Fruit fly (Drosophila melanogaster) whole organism, wandering third instar larva: ENCODE measurements around the gene CG46467.
A peak's percentile ranks its signal among the peaks of the same experiment; 100 is the strongest.

Source experiments
- Abd-B ChIP-seq: fragments of >200 bp; optimal IDR thresholded peaks from 2 replicates; lab custom pipeline; 2017; ENCODE audit warnings: missing biosample characterization, missing genetic modification characterization
- CG32264 ChIP-seq: fragments of 200-800 bp; sonication (Bioruptor generic); optimal IDR thresholded peaks from 2 replicates; lab custom pipeline; 2016; ENCODE audit warnings: missing biosample characterization, missing genetic modification characterization
- CG9705 ChIP-seq: fragments of 200-800 bp; sonication (Bioruptor generic); optimal IDR thresholded peaks from 2 replicates; lab custom pipeline; 2018; ENCODE audit warnings: missing biosample characterization, mild to moderate bottlenecking, missing genetic modification characterization
- CrebA ChIP-seq: fragments of 200-800 bp; sonication (Bioruptor generic); optimal IDR thresholded peaks from 2 replicates; lab custom pipeline; 2016; ENCODE audit warnings: missing biosample characterization, mild to moderate bottlenecking, missing genetic modification characterization, borderline replicate concordance
- Dif ChIP-seq: fragments of 200-275, 200-300 bp; sonication (Bioruptor generic); optimal IDR thresholded peaks from 2 replicates; lab custom pipeline; 2018; ENCODE audit warnings: missing biosample characterization, missing genetic modification characterization; ENCODE audit not compliant: partially characterized antibody
- GATAd ChIP-seq: sonication (Bioruptor generic); optimal IDR thresholded peaks from 2 replicates; lab custom pipeline; 2016; ENCODE audit warnings: missing biosample characterization, missing genetic modification characterization
- HLH106 ChIP-seq: fragments of 200-800 bp; optimal IDR thresholded peaks from 3 replicates; lab custom pipeline; 2019; ENCODE audit warnings: missing biosample characterization, mild to moderate bottlenecking, missing genetic modification characterization, moderate library complexity
- Hnf4 ChIP-seq: fragments of 200-800 bp; sonication (Bioruptor generic); optimal IDR thresholded peaks from 2 replicates; lab custom pipeline; 2016; ENCODE audit warnings: missing biosample characterization, mild to moderate bottlenecking, missing genetic modification characterization
- Hr78 ChIP-seq: fragments of >200 bp; optimal IDR thresholded peaks from 2 replicates; lab custom pipeline; 2017; ENCODE audit warnings: missing biosample characterization, missing genetic modification characterization
- Hr83 ChIP-seq: fragments of 200-300 bp; sonication (Bioruptor generic); optimal IDR thresholded peaks from 2 replicates; lab custom pipeline; 2016; ENCODE audit warnings: missing biosample characterization, mild to moderate bottlenecking, missing genetic modification characterization, moderate library complexity; ENCODE audit not compliant: poor library complexity, severe bottlenecking
- Jra ChIP-seq: sonication (Bioruptor generic); optimal IDR thresholded peaks from 2 replicates; lab custom pipeline; 2016; ENCODE audit warnings: missing biosample characterization, missing genetic modification characterization
- Mio ChIP-seq: sonication (Bioruptor generic); optimal IDR thresholded peaks from 2 replicates; lab custom pipeline; 2016; ENCODE audit warnings: missing biosample characterization, missing genetic modification characterization
- Myc ChIP-seq: fragments of >200 bp; optimal IDR thresholded peaks from 2 replicates; lab custom pipeline; 2017
- N ChIP-seq: fragments of >200 bp; optimal IDR thresholded peaks from 2 replicates; lab custom pipeline; 2018; ENCODE audit warnings: missing biosample characterization, missing external identifiers, missing genetic modification characterization
- OdsH ChIP-seq: fragments of 200-800 bp; sonication (Bioruptor generic); optimal IDR thresholded peaks from 2 replicates; lab custom pipeline; 2016; ENCODE audit warnings: missing biosample characterization, mild to moderate bottlenecking, missing genetic modification characterization
- Rel ChIP-seq, 2 experiments: fragments of 200-800 bp; sonication (Bioruptor generic) in 1 of 2; optimal IDR thresholded peaks; 2 replicates in 1 of 2; 3 replicates in 1 of 2; lab custom pipeline; 2016 to 2019; ENCODE audit warnings: mild to moderate bottlenecking in 2 of 2, missing biosample characterization in 2 of 2, missing genetic modification characterization in 2 of 2, moderate library complexity in 1 of 2
- Sp1 ChIP-seq: fragments of 200-800 bp; sonication (Bioruptor generic); optimal IDR thresholded peaks from 3 replicates; lab custom pipeline; 2019; ENCODE audit warnings: missing biosample characterization, mild to moderate bottlenecking, missing genetic modification characterization, moderate library complexity
- br ChIP-seq: fragments of 200-800 bp; sonication (Bioruptor generic); optimal IDR thresholded peaks from 2 replicates; lab custom pipeline; 2016; ENCODE audit warnings: missing biosample characterization, missing genetic modification characterization
- brk ChIP-seq: fragments of 200-800 bp; sonication (Bioruptor generic); optimal IDR thresholded peaks from 2 replicates; lab custom pipeline; 2016; ENCODE audit warnings: missing biosample characterization, mild to moderate bottlenecking, missing genetic modification characterization
- dl ChIP-seq, 2 experiments: fragments of 175-275, 200-275 bp in 1 of 2; fragments of 200-275 bp in 1 of 2; sonication (Bioruptor generic); optimal IDR thresholded peaks; lab custom pipeline; 2018; ENCODE audit warnings: mild to moderate bottlenecking in 2 of 2, missing biosample characterization in 2 of 2, missing genetic modification characterization in 2 of 2, moderate library complexity in 2 of 2; ENCODE audit not compliant: partially characterized antibody in 2 of 2, insufficient read depth in 1 of 2
- dmrt93B ChIP-seq: fragments of 200-800 bp; sonication (Bioruptor generic); optimal IDR thresholded peaks from 2 replicates; lab custom pipeline; 2018; ENCODE audit warnings: missing biosample characterization, mild to moderate bottlenecking, missing genetic modification characterization
- foxo ChIP-seq, 2 experiments: fragments of 200-800 bp; sonication (Bioruptor generic); optimal IDR thresholded peaks; 2 replicates in 1 of 2; 3 replicates in 1 of 2; lab custom pipeline; 2016 to 2017; ENCODE audit warnings: missing biosample characterization in 2 of 2, missing genetic modification characterization in 2 of 2
- fru ChIP-seq: fragments of 200-800 bp; sonication (Bioruptor generic); optimal IDR thresholded peaks from 3 replicates; lab custom pipeline; 2016; ENCODE audit warnings: missing biosample characterization, mild to moderate bottlenecking, missing genetic modification characterization
- h ChIP-seq: fragments of 200-800 bp; sonication (Bioruptor generic); optimal IDR thresholded peaks from 3 replicates; lab custom pipeline; 2016; ENCODE audit warnings: missing biosample characterization, mild to moderate bottlenecking, missing genetic modification characterization
- jim ChIP-seq: fragments of 175-275, 200-325 bp; sonication (Bioruptor generic); optimal IDR thresholded peaks from 2 replicates; lab custom pipeline; 2016; ENCODE audit warnings: missing biosample characterization, mild to moderate bottlenecking, missing genetic modification characterization
- lola ChIP-seq: fragments of >200 bp; optimal IDR thresholded peaks from 2 replicates; lab custom pipeline; 2017; ENCODE audit warnings: missing biosample characterization, missing genetic modification characterization
- psq ChIP-seq: fragments of 200-800 bp; sonication (Bioruptor generic); optimal IDR thresholded peaks from 3 replicates; lab custom pipeline; 2017; ENCODE audit warnings: missing biosample characterization, mild to moderate bottlenecking, missing genetic modification characterization, moderate library complexity
- sage ChIP-seq: fragments of 200-800 bp; sonication (Bioruptor generic); optimal IDR thresholded peaks from 2 replicates; lab custom pipeline; 2016; ENCODE audit warnings: missing biosample characterization, mild to moderate bottlenecking, missing genetic modification characterization
- usp ChIP-seq: fragments of >200 bp; optimal IDR thresholded peaks from 2 replicates; lab custom pipeline; 2017; ENCODE audit warnings: missing biosample characterization, missing genetic modification characterization

The CG46467 gene

dm6 chr3R:10024032-10024712 lies 149.7 kb downstream of the CG46467 start:
- TF ChIP-seq psq (no peak), OdsH (GFP tag; lab: Kevin White, UChicago) (no peak), br (GFP tag; lab: Kevin White, UChicago) (peak; percentile 9), fru (GFP tag; lab: Kevin White, UChicago) (peak; percentile 13), dmrt93B (GFP tag; lab: Kevin White, UChicago) (no peak), h (GFP tag; lab: Kevin White, UChicago) (peak; percentile 28)

dm6 chr3R:10025050-10025449 lies 150.6 kb downstream of the CG46467 start, which contains the start of gene CG31407:
TSS of gene CG31407 (minus strand) at chr3R:10025150.
- no peak for TF ChIP-seq dl (GFP tag; optimal IDR thresholded peaks at IDR 0.05; lab: Kevin White, UChicago; ENCODE audit: insufficient read depth in 1 of 2, partially characterized antibody in 2 of 2)
- TF ChIP-seq fru (GFP tag; lab: Kevin White, UChicago): no peak
- TF ChIP-seq CG32264 (GFP tag; lab: Kevin White, UChicago): no peak
- TF ChIP-seq Jra (GFP tag; lab: Kevin White, UChicago): no peak
- no peak for TF ChIP-seq dmrt93B (GFP tag; lab: Kevin White, UChicago)
- no peak for TF ChIP-seq foxo (GFP tag; optimal IDR thresholded peaks at IDR 0.05; lab: Kevin White, UChicago)
- TF ChIP-seq brk (GFP tag; lab: Kevin White, UChicago): no peak
- TF ChIP-seq usp: no peak
- TF ChIP-seq Mio (GFP tag; lab: Kevin White, UChicago): no peak
- no peak for TF ChIP-seq psq
- no peak for TF ChIP-seq lola (GFP tag; lab: Kevin White, UChicago)
- no peak for TF ChIP-seq Myc
- TF ChIP-seq Rel (GFP tag; optimal IDR thresholded peaks at IDR 0.05; lab: Kevin White, UChicago): no peak
- TF ChIP-seq Rel (tag; optimal IDR thresholded peaks at IDR 0.05; lab: Kevin White, UChicago): no peak
- TF ChIP-seq br (GFP tag; lab: Kevin White, UChicago): no peak
- no peak for TF ChIP-seq h (GFP tag; lab: Kevin White, UChicago)
- no peak for TF ChIP-seq Dif

dm6 chr3R:10028378-10028777 lies 153.9 kb downstream of the CG46467 start:
- no peak for TF ChIP-seq psq
- no peak for TF ChIP-seq Rel (GFP tag; optimal IDR thresholded peaks at IDR 0.05; lab: Kevin White, UChicago)
- TF ChIP-seq Rel (tag; optimal IDR thresholded peaks at IDR 0.05; lab: Kevin White, UChicago): no peak

dm6 chr3R:10031480-10031879 lies 157.0 kb downstream of the CG46467 start:
- no peak for TF ChIP-seq usp
- TF ChIP-seq Abd-B (GFP tag; lab: Kevin White, UChicago): no peak
- TF ChIP-seq Hnf4 (GFP tag; lab: Kevin White, UChicago): no peak
- no peak for TF ChIP-seq br (GFP tag; lab: Kevin White, UChicago)
- no peak for TF ChIP-seq dl (GFP tag; optimal IDR thresholded peaks at IDR 0.05; lab: Kevin White, UChicago; ENCODE audit: insufficient read depth in 1 of 2, partially characterized antibody in 2 of 2)
- TF ChIP-seq sage (GFP tag; lab: Kevin White, UChicago): no peak
- TF ChIP-seq foxo (GFP tag; optimal IDR thresholded peaks at IDR 0.05; lab: Kevin White, UChicago): no peak

- TF ChIP-seq sage (GFP tag; lab: Kevin White, UChicago) (no peak), lola (GFP tag; lab: Kevin White, UChicago) (no peak), h (GFP tag; lab: Kevin White, UChicago) (no peak), Hr78 (GFP tag; lab: Kevin White, UChicago) (no peak), br (GFP tag; lab: Kevin White, UChicago) (no peak), HLH106 (no peak), Sp1 (GFP tag; lab: Kevin White, UChicago) (no peak), jim (GFP tag; lab: Kevin White, UChicago) (no peak), dl (GFP tag; optimal IDR thresholded peaks at IDR 0.05; lab: Kevin White, UChicago; ENCODE audit: insufficient read depth in 1 of 2, partially characterized antibody in 2 of 2) (no peak), CrebA (no peak), fru (GFP tag; lab: Kevin White, UChicago) (no peak), Myc (no peak), dmrt93B (GFP tag; lab: Kevin White, UChicago) (no peak), N (GFP tag; lab: Kevin White, UChicago) (no peak), CG9705 (GFP tag; lab: Kevin White, UChicago) (no peak), Abd-B (GFP tag; lab: Kevin White, UChicago) (no peak), Hr83 (GFP tag; lab: Kevin White, UChicago) (no peak), foxo (GFP tag; optimal IDR thresholded peaks at IDR 0.05; lab: Kevin White, UChicago) (no peak), GATAd (GFP tag; lab: Kevin White, UChicago) (no peak)
Observed at dm6 chr3R:10032951-10033720, 158.7 kb downstream of the CG46467 start.
